Worm (Caenorhabditis elegans): Measurements from ENCODE around the gene dkc-1.
A peak's percentile ranks its signal among the peaks of the same experiment; 100 is the strongest.

The dkc-1 gene

ce11 chrIII:10706972-10707438 lies 41.2 kb upstream of the dkc-1 start, which contains the start of the genes Y39A1A.21 and Y39A1A.22:
Gene Y39A1A.21, minus strand, starts transcription at chrIII:10707022.
Gene Y39A1A.22, minus strand, starts transcription at chrIII:10707028.
- TF ChIP-seq snpc-1.1 (tag; optimal IDR thresholded peaks at IDR 0.05; ENCODE audit: insufficient read depth), result no peak
- peak; percentile 40; the same call in 1 of the 2 replicates for TF ChIP-seq madf-8 (GFP tag; conservative IDR thresholded peaks at IDR 0.05)
- TF ChIP-seq egrh-3 (GFP tag; IDR thresholded peaks at IDR 0.05), result no peak
- peak; percentile 88 for TF ChIP-seq nfyb-1 (GFP tag; IDR thresholded peaks at IDR 0.05)
- TF ChIP-seq lin-26 (GFP tag; IDR thresholded peaks at IDR 0.05), result no peak
- TF ChIP-seq Y56A3A.18 (GFP tag; IDR thresholded peaks at IDR 0.05), result 0 out of 2 replicates have a peak, but pooled peaks have one; percentile 14
- no peak for TF ChIP-seq mel-28 (tag; optimal IDR thresholded peaks at IDR 0.05; ENCODE audit: borderline replicate concordance)
- TF ChIP-seq B0336.3 (GFP tag; IDR thresholded peaks at IDR 0.05), result peak; percentile 70
- no peak for TF ChIP-seq ztf-3 (GFP tag; optimal IDR thresholded peaks at IDR 0.05)
- TF ChIP-seq bed-2 (GFP tag; IDR thresholded peaks at IDR 0.05), result no peak
- no peak for TF ChIP-seq T26A5.8 (tag; optimal IDR thresholded peaks at IDR 0.05)
- peak; percentile 11; the same call in 1 of the 2 replicates for TF ChIP-seq lir-1 (GFP tag; conservative IDR thresholded peaks at IDR 0.05)
- peak; percentile 75 for TF ChIP-seq ceh-100 (GFP tag; IDR thresholded peaks at IDR 0.05)
- TF ChIP-seq hmg-1.2 (GFP tag; IDR thresholded peaks at IDR 0.05), result peak; percentile 46
- TF ChIP-seq sptf-2 (GFP tag; optimal IDR thresholded peaks at IDR 0.05), result no peak
- no peak for TF ChIP-seq ztf-28 (GFP tag; IDR thresholded peaks at IDR 0.05)
- TF ChIP-seq atf-7 (tag; optimal IDR thresholded peaks at IDR 0.05), result peak; percentile 58
- no peak for TF ChIP-seq cebp-2 (GFP tag; IDR thresholded peaks at IDR 0.05)
- peak; percentile 74 for TF ChIP-seq hmg-20 (GFP tag; IDR thresholded peaks at IDR 0.05)
- TF ChIP-seq dox-1 (GFP tag; IDR thresholded peaks at IDR 0.05), result peak; percentile 87
- no peak for TF ChIP-seq nfya-2 (GFP tag; IDR thresholded peaks at IDR 0.05)
- TF ChIP-seq fkh-3 (tag; optimal IDR thresholded peaks at IDR 0.05), result no peak
- peak; percentile 65 for TF ChIP-seq ceh-91 (GFP tag; IDR thresholded peaks at IDR 0.05)
- no peak for TF ChIP-seq dpl-1 (GFP tag; optimal IDR thresholded peaks at IDR 0.05)
- no peak for TF ChIP-seq nfya-1 (tag; optimal IDR thresholded peaks at IDR 0.05; ENCODE audit: borderline replicate concordance, insufficient read depth)
- no peak for TF ChIP-seq die-1 (tag; optimal IDR thresholded peaks at IDR 0.05)
- TF ChIP-seq F22D6.2 (tag; optimal IDR thresholded peaks at IDR 0.05), result no peak
- TF ChIP-seq tlf-1 (GFP tag; optimal IDR thresholded peaks at IDR 0.05), result peak; percentile 69
- TF ChIP-seq lsl-1 (GFP tag; optimal IDR thresholded peaks at IDR 0.05), result peak; percentile 71
- peak; percentile 50; the same call in 1 of the 2 replicates for TF ChIP-seq ztf-6 (GFP tag; IDR thresholded peaks at IDR 0.05)
- no peak for TF ChIP-seq zim-3 (tag; optimal IDR thresholded peaks at IDR 0.05)
- peak; percentile 55 for TF ChIP-seq F23B12.7 (tag; optimal IDR thresholded peaks at IDR 0.05; ENCODE audit: insufficient read depth)
- TF ChIP-seq snpc-4 (GFP tag; optimal IDR thresholded peaks at IDR 0.05), result no peak
- peak; percentile 40 to 59 (median 48) for TF ChIP-seq snpc-4 (tag; optimal IDR thresholded peaks at IDR 0.05)
- TF ChIP-seq lin-35 (GFP tag; optimal IDR thresholded peaks at IDR 0.05), result peak in 1 of 3 experiments; percentile 78
- peak; percentile 73 for TF ChIP-seq him-1 (tag; optimal IDR thresholded peaks at IDR 0.05)
- no peak for TF ChIP-seq nhr-120 (GFP tag; IDR thresholded peaks at IDR 0.05)
- TF ChIP-seq cebp-1 (GFP tag; IDR thresholded peaks at IDR 0.05), result no peak
- TF ChIP-seq cebp-1 (tag; optimal IDR thresholded peaks at IDR 0.05), result peak; percentile 83
- no peak for TF ChIP-seq rec-8 (tag; optimal IDR thresholded peaks at IDR 0.05)
- no peak for TF ChIP-seq ama-1 (optimal IDR thresholded peaks at IDR 0.05)
- TF ChIP-seq ama-1 (GFP tag; optimal IDR thresholded peaks at IDR 0.05), result no peak
- TF ChIP-seq B0035.1 (tag; optimal IDR thresholded peaks at IDR 0.05), result no peak
- no peak for TF ChIP-seq somi-1 (GFP tag; optimal IDR thresholded peaks at IDR 0.05)
- no peak for TF ChIP-seq zfh-2 (GFP tag; conservative IDR thresholded peaks at IDR 0.05)
- TF ChIP-seq aptf-2 (GFP tag; conservative IDR thresholded peaks at IDR 0.05), result no peak
- no peak for TF ChIP-seq tbx-9 (tag; optimal IDR thresholded peaks at IDR 0.05; ENCODE audit: borderline replicate concordance)
- no peak for TF ChIP-seq F39B2.1 (GFP tag; IDR thresholded peaks at IDR 0.05)
- TF ChIP-seq hlh-26 (GFP tag; conservative IDR thresholded peaks at IDR 0.05), result no peak
